Fruit fly (Drosophila melanogaster) whole organism, embryonic: Measurements from ENCODE around the gene SPH93.

Experiments
- Abd-B ChIP-seq: fragments of 200-800 bp; sonication (Bioruptor generic); optimal IDR thresholded peaks from 2 replicates; lab custom pipeline; 2018; ENCODE audit warnings: missing biosample characterization, mild to moderate bottlenecking, missing genetic modification characterization, moderate library complexity
- Asciz ChIP-seq: fragments of 200-800 bp; sonication (Bioruptor generic); optimal IDR thresholded peaks from 2 replicates; lab custom pipeline; 2017; ENCODE audit warnings: missing biosample characterization, mild to moderate bottlenecking, missing genetic modification characterization, missing genetic modification reagents
- CG11093 ChIP-seq: fragments of 200-800 bp; sonication (Bioruptor generic); IDR thresholded peaks from 3 replicates; pipeline ENCODE4 v1.3.6; 2022; ENCODE audit warnings: missing biosample characterization, missing genetic modification characterization
- CG11456 ChIP-seq: fragments of 200-800 bp; sonication (Bioruptor generic); IDR thresholded peaks from 3 replicates; pipeline ENCODE4 v1.3.6; 2022; ENCODE audit warnings: missing biosample characterization, missing genetic modification characterization
- CG11560 ChIP-seq: fragments of 200-800 bp; sonication (Bioruptor generic); IDR thresholded peaks from 3 replicates; pipeline ENCODE4 v1.3.6; 2022; ENCODE audit warnings: missing biosample characterization, missing genetic modification characterization
- CG12104 ChIP-seq: fragments of 200-800 bp; sonication (Bioruptor generic); optimal IDR thresholded peaks from 3 replicates; lab custom pipeline; 2016; ENCODE audit warnings: missing biosample characterization, missing genetic modification characterization
- CG12299 ChIP-seq: fragments of 200-800 bp; sonication (Bioruptor generic); optimal IDR thresholded peaks from 2 replicates; lab custom pipeline; 2018; ENCODE audit warnings: missing biosample characterization, mild to moderate bottlenecking, missing genetic modification characterization
- CG13123 ChIP-seq: fragments of 200-800 bp; sonication (Bioruptor generic); optimal IDR thresholded peaks from 2 replicates; lab custom pipeline; 2016; ENCODE audit warnings: missing biosample characterization, missing genetic modification characterization
- CG14441 ChIP-seq: fragments of 200-800 bp; sonication (Bioruptor generic); IDR thresholded peaks from 2 replicates; pipeline ENCODE4 v1.3.6; 2022; ENCODE audit warnings: missing biosample characterization, missing genetic modification characterization
- CG1647 ChIP-seq: fragments of 200-800 bp; sonication (Bioruptor generic); optimal IDR thresholded peaks from 3 replicates; lab custom pipeline; 2016; ENCODE audit warnings: missing biosample characterization, missing genetic modification characterization
- CG17802 ChIP-seq: fragments of 200-800 bp; sonication (Bioruptor generic); optimal IDR thresholded peaks from 2 replicates; lab custom pipeline; 2018; ENCODE audit warnings: missing biosample characterization, mild to moderate bottlenecking, missing genetic modification characterization, moderate library complexity
- CG17829 ChIP-seq: fragments of 200-800 bp; optimal IDR thresholded peaks from 2 replicates; lab custom pipeline; 2019; ENCODE audit warnings: missing biosample characterization, mild to moderate bottlenecking, missing genetic modification characterization, moderate library complexity
- CG2202 ChIP-seq: fragments of 200-800 bp; sonication (Bioruptor generic); optimal IDR thresholded peaks from 2 replicates; lab custom pipeline; 2018; ENCODE audit warnings: missing biosample characterization, mild to moderate bottlenecking, missing genetic modification characterization
- CG2712 ChIP-seq: fragments of 200-800 bp; optimal IDR thresholded peaks from 3 replicates; lab custom pipeline; 2019; ENCODE audit warnings: missing biosample characterization, mild to moderate bottlenecking, missing genetic modification characterization, moderate library complexity
- CG6765 ChIP-seq: fragments of 200-800 bp; sonication (Bioruptor generic); optimal IDR thresholded peaks from 3 replicates; lab custom pipeline; 2017; ENCODE audit warnings: missing biosample characterization, mild to moderate bottlenecking, missing genetic modification characterization
- CG7745 ChIP-seq: fragments of 200-800 bp; sonication (Bioruptor generic); optimal IDR thresholded peaks from 2 replicates; lab custom pipeline; 2018; ENCODE audit warnings: missing biosample characterization, mild to moderate bottlenecking, missing genetic modification characterization, moderate library complexity
- CG8290 ChIP-seq, 3 experiments: fragments of 200-800 bp; sonication (Bioruptor generic); optimal IDR thresholded peaks; 2 replicates each; lab custom pipeline; 2016 to 2019; ENCODE audit warnings: missing biosample characterization in 3 of 3, missing genetic modification characterization in 3 of 3, mild to moderate bottlenecking in 2 of 3, moderate library complexity in 1 of 3
- CG8944 ChIP-seq: fragments of 200-800 bp; sonication (Bioruptor generic); optimal IDR thresholded peaks from 3 replicates; lab custom pipeline; 2016; ENCODE audit warnings: missing biosample characterization, missing genetic modification characterization
- CG9609 ChIP-seq: fragments of 200-800 bp; sonication (Bioruptor generic); optimal IDR thresholded peaks from 3 replicates; lab custom pipeline; 2016; ENCODE audit warnings: missing biosample characterization, missing genetic modification characterization
- D19A ChIP-seq: fragments of 200-800 bp; optimal IDR thresholded peaks from 3 replicates; lab custom pipeline; 2019; ENCODE audit warnings: missing biosample characterization, mild to moderate bottlenecking, missing genetic modification characterization, moderate library complexity
- Dad ChIP-seq: fragments of 200-800 bp; sonication (Bioruptor generic); optimal IDR thresholded peaks from 3 replicates; lab custom pipeline; 2016; ENCODE audit warnings: missing biosample characterization, missing genetic modification characterization
- Dref ChIP-seq: fragments of 200-800 bp; sonication (Bioruptor generic); IDR thresholded peaks from 2 replicates; pipeline ENCODE4 v1.3.6; 2022; ENCODE audit warnings: missing biosample characterization, missing genetic modification characterization
- E2f2 ChIP-seq: fragments of 200-800 bp; sonication (Bioruptor generic); IDR thresholded peaks from 2 replicates; pipeline ENCODE4 v1.3.6; 2022; ENCODE audit warnings: missing biosample characterization, missing genetic modification characterization
- ERR ChIP-seq: fragments of 200-800 bp; sonication (Bioruptor generic); optimal IDR thresholded peaks from 2 replicates; lab custom pipeline; 2016; ENCODE audit warnings: missing biosample characterization, missing genetic modification characterization
- Hmr ChIP-seq: fragments of 200-800 bp; sonication (Bioruptor generic); optimal IDR thresholded peaks from 3 replicates; lab custom pipeline; 2017; ENCODE audit warnings: mild to moderate bottlenecking, missing biosample characterization, missing genetic modification reagents, missing genetic modification characterization
- NC2α ChIP-seq: fragments of 200-800 bp; sonication (Bioruptor generic); optimal IDR thresholded peaks from 2 replicates; lab custom pipeline; 2016; ENCODE audit warnings: missing biosample characterization, missing genetic modification characterization
- Six4 ChIP-seq: fragments of 200-800 bp; sonication (Bioruptor generic); optimal IDR thresholded peaks from 2 replicates; lab custom pipeline; 2016; ENCODE audit warnings: missing biosample characterization, missing genetic modification characterization
- Spps ChIP-seq: fragments of 200-800 bp; sonication (Bioruptor generic); optimal IDR thresholded peaks from 2 replicates; lab custom pipeline; 2018; ENCODE audit warnings: missing biosample characterization, mild to moderate bottlenecking, missing genetic modification characterization
- Vsx1 ChIP-seq: fragments of 200-800 bp; sonication (Bioruptor generic); optimal IDR thresholded peaks from 2 replicates; lab custom pipeline; 2017; ENCODE audit warnings: missing biosample characterization, mild to moderate bottlenecking, missing genetic modification characterization, missing genetic modification reagents
- ase ChIP-seq: fragments of 200-800 bp; sonication (Bioruptor generic); IDR thresholded peaks from 3 replicates; pipeline ENCODE4 v1.3.6; 2022; ENCODE audit warnings: missing biosample characterization, missing genetic modification characterization
- chm ChIP-seq: fragments of 200-800 bp; sonication (Bioruptor generic); IDR thresholded peaks from 2 replicates; pipeline ENCODE4 v1.3.6; 2022; ENCODE audit warnings: missing biosample characterization, missing genetic modification characterization
- disco-r ChIP-seq: fragments of 200-800 bp; sonication (Bioruptor generic); optimal IDR thresholded peaks from 2 replicates; lab custom pipeline; 2016; ENCODE audit warnings: missing biosample characterization, missing genetic modification characterization
- esg ChIP-seq: fragments of 200-800 bp; sonication (Bioruptor generic); conservative IDR thresholded peaks from 2 replicates; pipeline ENCODE4 v1.3.6; 2022; ENCODE audit warnings: missing biosample characterization, missing genetic modification characterization
- ewg ChIP-seq: fragments of 200-800 bp; sonication (Bioruptor generic); optimal IDR thresholded peaks from 3 replicates; lab custom pipeline; 2017; ENCODE audit warnings: mild to moderate bottlenecking, missing biosample characterization, missing genetic modification reagents, missing genetic modification characterization
- grau ChIP-seq: fragments of 200-800 bp; optimal IDR thresholded peaks from 3 replicates; lab custom pipeline; 2019; ENCODE audit warnings: missing biosample characterization, mild to moderate bottlenecking, missing genetic modification characterization, moderate library complexity
- her ChIP-seq: fragments of 200-800 bp; sonication (Bioruptor generic); optimal IDR thresholded peaks from 2 replicates; lab custom pipeline; 2016; ENCODE audit warnings: missing biosample characterization, missing genetic modification characterization
- hkb ChIP-seq, 2 experiments: fragments of 200-800 bp in 1 of 2; fragments of >200 bp in 1 of 2; sonication (Bioruptor generic) in 1 of 2; IDR thresholded peaks in 1 of 2; optimal IDR thresholded peaks in 1 of 2; 2 replicates each; pipeline versions ENCODE4 v1.3.6 to Lab custom; 2017 to 2022; ENCODE audit warnings: missing biosample characterization in 1 of 2, missing genetic modification characterization in 1 of 2
- kay ChIP-seq: fragments of 200-800 bp; sonication (Bioruptor generic); optimal IDR thresholded peaks from 2 replicates; lab custom pipeline; 2016; ENCODE audit warnings: missing biosample characterization, missing genetic modification characterization
- lbe ChIP-seq: fragments of 200-800 bp; sonication (Bioruptor generic); optimal IDR thresholded peaks from 2 replicates; lab custom pipeline; 2016; ENCODE audit warnings: missing biosample characterization, mild to moderate bottlenecking, missing genetic modification characterization
- mld ChIP-seq: fragments of 200-800 bp; sonication (Bioruptor generic); IDR thresholded peaks from 3 replicates; pipeline ENCODE4 v1.3.6; 2022; ENCODE audit warnings: missing biosample characterization, missing genetic modification characterization; ENCODE audit not compliant: partially characterized antibody
- pan ChIP-seq, 4 experiments: fragments of >200 bp in 3 of 4; fragments of 200-800 bp in 1 of 4; sonication (Bioruptor generic) in 1 of 4; optimal IDR thresholded peaks in 3 of 4; IDR thresholded peaks in 1 of 4; 2 replicates each; pipeline versions ENCODE4 v1.3.6 to Lab custom; 2017 to 2022; ENCODE audit warnings: missing biosample characterization in 2 of 4, missing genetic modification characterization in 2 of 4, mixed read lengths in 1 of 4
- scrt ChIP-seq: fragments of 200-800 bp; sonication (Bioruptor generic); optimal IDR thresholded peaks from 2 replicates; lab custom pipeline; 2018; ENCODE audit warnings: missing biosample characterization, mild to moderate bottlenecking, missing genetic modification characterization, moderate library complexity
- slou ChIP-seq: fragments of 200-800 bp; sonication (Bioruptor generic); optimal IDR thresholded peaks from 3 replicates; lab custom pipeline; 2016; ENCODE audit warnings: missing biosample characterization, missing genetic modification characterization
- sqz ChIP-seq: fragments of 200-800 bp; sonication (Bioruptor generic); optimal IDR thresholded peaks from 3 replicates; lab custom pipeline; 2018; ENCODE audit warnings: missing biosample characterization, mild to moderate bottlenecking, missing genetic modification characterization
- ssp ChIP-seq: fragments of 200-800 bp; sonication (Bioruptor generic); IDR thresholded peaks from 2 replicates; pipeline ENCODE4 v1.3.6; 2022; ENCODE audit warnings: missing biosample characterization, missing genetic modification characterization
- tin ChIP-seq: fragments of 200-800 bp; sonication (Bioruptor generic); optimal IDR thresholded peaks from 3 replicates; lab custom pipeline; 2016; ENCODE audit warnings: missing biosample characterization, missing genetic modification characterization
- vnd ChIP-seq: fragments of 200-800 bp; sonication (Bioruptor generic); IDR thresholded peaks from 3 replicates; pipeline ENCODE4 v1.3.6; 2022; ENCODE audit warnings: missing biosample characterization, missing genetic modification characterization; ENCODE audit not compliant: partially characterized antibody
- wor ChIP-seq: fragments of 200-800 bp; sonication (Bioruptor generic); IDR thresholded peaks from 2 replicates; pipeline ENCODE4 v1.3.6; 2022; ENCODE audit warnings: missing biosample characterization, missing genetic modification characterization

Gene SPH93

dm6 chr2L:17472582-17473524, 17.1 kb upstream of the SPH93 start, which contains the start of gene BicD (continued):
- TF ChIP-seq D19A (tag; lab: Kevin White, UChicago) (no peak), scrt (GFP tag; lab: Kevin White, UChicago) (peak; percentile 22), CG6765 (GFP tag; lab: Kevin White, UChicago) (peak; percentile 0), Abd-B (GFP tag; lab: Kevin White, UChicago) (peak; percentile 39), pan (optimal IDR thresholded peaks at IDR 0.05; lab: Kevin White, UChicago) (no peak), pan (GFP tag; optimal IDR thresholded peaks at IDR 0.05 in 1 of 2, IDR thresholded peaks at IDR 0.05 in 1 of 2) (no peak), NC2α (GFP tag; lab: Kevin White, UChicago) (no peak), lbe (GFP tag; lab: Kevin White, UChicago) (peak; percentile 37), CG11456 (no peak), Dad (GFP tag; lab: Kevin White, UChicago) (no peak), ase (no peak), tin (GFP tag; lab: Kevin White, UChicago) (no peak), esg (GFP tag; lab: Robert Waterston, UW) (no peak), kay (no peak), CG12104 (GFP tag; lab: Kevin White, UChicago) (no peak), CG13123 (no peak), CG12299 (no peak), hkb (optimal IDR thresholded peaks at IDR 0.05; lab: Kevin White, UChicago) (no peak), hkb (GFP tag; IDR thresholded peaks at IDR 0.05; lab: Robert Waterston, UW) (peak; percentile 39), her (no peak), slou (GFP tag; lab: Kevin White, UChicago) (no peak), Spps (tag; lab: Kevin White, UChicago) (no peak), vnd (peak; percentile 52; the same call in 2 of the 3 replicates), CG17829 (tag; lab: Kevin White, UChicago) (peak; percentile 68), Vsx1 (GFP tag; lab: Kevin White, UChicago) (peak; percentile 75), E2f2 (GFP tag; lab: Robert Waterston, UW) (peak; percentile 41; the same call in 1 of the 2 replicates), mld (GFP tag; lab: Robert Waterston, UW) (no peak), CG8944 (no peak), ERR (GFP tag; lab: Kevin White, UChicago) (no peak), grau (peak; percentile 20), CG11093 (GFP tag; lab: Robert Waterston, UW) (no peak), wor (GFP tag; lab: Robert Waterston, UW) (no peak), CG14441 (GFP tag; lab: Robert Waterston, UW) (no peak), Hmr (GFP tag; lab: Kevin White, UChicago) (peak; percentile 72), CG17802 (peak; percentile 46), Dref (peak; percentile 77), CG2202 (tag; lab: Kevin White, UChicago) (no peak), ewg (GFP tag; lab: Kevin White, UChicago) (no peak), CG1647 (no peak), CG7745 (tag; lab: Kevin White, UChicago) (peak; percentile 9), ssp (peak; percentile 71), Asciz (no peak), chm (GFP tag; lab: Robert Waterston, UW) (no peak), CG11560 (tag; lab: Robert Waterston, UW) (peak; percentile 97), CG2712 (peak; percentile 60), CG8290 (GFP tag; optimal IDR thresholded peaks at IDR 0.05; lab: Kevin White, UChicago) (peak; percentile 84), CG8290 (tag; optimal IDR thresholded peaks at IDR 0.05; lab: Kevin White, UChicago) (peak in 1 of 2 experiments; percentile 69), disco-r (GFP tag; lab: Kevin White, UChicago) (no peak), CG9609 (GFP tag; lab: Kevin White, UChicago) (no peak), sqz (GFP tag; lab: Kevin White, UChicago) (no peak), Six4 (no peak)
